Fruit fly (Drosophila melanogaster): Measurements from ENCODE around the gene CG43169.

CG43169 gene

DNA sequence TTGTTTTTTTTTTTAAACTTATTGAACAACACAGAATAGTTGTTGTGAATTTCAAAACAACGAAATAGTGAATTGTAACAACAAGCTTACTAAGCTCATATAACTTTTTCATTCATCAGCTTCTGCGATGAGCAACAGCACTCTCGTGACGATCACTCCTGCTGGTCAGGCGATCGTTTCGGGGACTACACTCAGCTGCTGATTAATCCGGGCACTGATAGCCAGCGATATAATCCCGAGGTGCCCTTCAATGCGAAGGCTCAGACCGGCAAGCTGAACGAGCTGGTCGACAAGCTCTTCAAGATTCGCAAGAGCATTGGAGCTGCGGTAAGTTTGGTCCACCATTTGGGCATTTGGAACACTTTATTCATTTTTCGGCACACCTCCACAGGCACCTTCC, at the start of gene CG43169:
CG43169 (minus strand) TSS at position 101 of the 400 bp plus-strand sequence.
- no peak for TF ChIP-seq CG8478 (optimal IDR thresholded peaks at IDR 0.05)
- TF ChIP-seq EcR (GFP tag; optimal IDR thresholded peaks at IDR 0.05): no peak
- no peak for TF ChIP-seq Dll (optimal IDR thresholded peaks at IDR 0.05)
- no peak for TF ChIP-seq pan (optimal IDR thresholded peaks at IDR 0.05)
- TF ChIP-seq psq (optimal IDR thresholded peaks at IDR 0.05): no peak
- no peak for TF ChIP-seq usp (GFP tag; optimal IDR thresholded peaks at IDR 0.05)

DNA sequence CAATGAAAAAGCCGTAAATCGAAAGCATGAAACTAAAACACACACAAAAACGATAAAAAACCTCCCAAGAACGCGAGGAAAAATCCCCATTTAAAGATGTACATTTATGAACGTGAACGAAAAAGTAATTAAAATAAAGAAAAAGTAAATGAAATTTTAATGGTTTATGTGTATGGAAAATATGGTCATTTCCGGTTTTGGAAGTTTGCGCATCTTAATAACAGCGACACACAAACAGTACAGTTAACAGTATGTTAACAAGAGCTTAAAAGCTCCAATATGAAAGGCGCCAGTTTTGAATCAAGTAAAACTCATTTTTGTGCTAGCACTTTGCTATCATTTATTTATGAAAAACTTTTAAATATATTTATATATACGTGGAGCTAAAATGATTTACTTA, 43.5 kb upstream of the CG43169 start:
- TF ChIP-seq Dll (optimal IDR thresholded peaks at IDR 0.05) (no peak), pan (optimal IDR thresholded peaks at IDR 0.05) (no peak), usp (GFP tag; optimal IDR thresholded peaks at IDR 0.05) (no peak), CG8478 (optimal IDR thresholded peaks at IDR 0.05) (no peak), EcR (GFP tag; optimal IDR thresholded peaks at IDR 0.05) (no peak), psq (optimal IDR thresholded peaks at IDR 0.05) (no peak)

- TF ChIP-seq usp (GFP tag; optimal IDR thresholded peaks at IDR 0.05) (no peak), psq (optimal IDR thresholded peaks at IDR 0.05) (no peak), CG8478 (optimal IDR thresholded peaks at IDR 0.05) (no peak), pan (optimal IDR thresholded peaks at IDR 0.05) (no peak), Dll (optimal IDR thresholded peaks at IDR 0.05) (no peak), EcR (GFP tag; optimal IDR thresholded peaks at IDR 0.05) (no peak)
Measured at dm6 chr3L:8929527-8929926, 41.1 kb upstream of the CG43169 start.

- TF ChIP-seq Dll (optimal IDR thresholded peaks at IDR 0.05) (no peak), psq (optimal IDR thresholded peaks at IDR 0.05) (no peak), EcR (GFP tag; optimal IDR thresholded peaks at IDR 0.05) (no peak)
Measured at dm6 chr3L:8925679-8926078, 37.2 kb upstream of the CG43169 start.

DNA sequence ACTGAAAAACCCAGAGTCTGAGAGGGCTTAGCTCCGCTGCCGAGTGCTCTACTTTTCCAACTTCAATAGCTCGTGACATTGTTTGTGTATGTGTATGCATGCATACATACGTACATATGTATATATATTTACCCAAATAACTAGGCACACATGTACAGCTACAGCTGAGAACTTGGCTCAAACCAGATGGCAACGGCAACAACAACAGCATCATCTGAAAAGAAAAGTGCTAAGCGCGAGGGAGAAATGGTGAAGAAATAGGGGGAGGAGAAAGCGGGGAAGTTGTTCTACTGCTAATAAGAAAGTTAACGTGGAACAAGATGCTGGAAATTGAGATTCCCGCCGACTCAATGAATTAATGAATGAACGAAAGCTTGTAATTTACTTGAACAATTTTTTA, 36.6 kb upstream of the CG43169 start:
- TF ChIP-seq CG8478 (optimal IDR thresholded peaks at IDR 0.05): no peak
- TF ChIP-seq pan (optimal IDR thresholded peaks at IDR 0.05): no peak
- TF ChIP-seq EcR (GFP tag; optimal IDR thresholded peaks at IDR 0.05): no peak
- no peak for TF ChIP-seq usp (GFP tag; optimal IDR thresholded peaks at IDR 0.05)
- TF ChIP-seq Dll (optimal IDR thresholded peaks at IDR 0.05): no peak
- TF ChIP-seq psq (optimal IDR thresholded peaks at IDR 0.05): no peak

- no peak for TF ChIP-seq CG8478 (optimal IDR thresholded peaks at IDR 0.05)
- TF ChIP-seq Dll (optimal IDR thresholded peaks at IDR 0.05): no peak
- no peak for TF ChIP-seq EcR (GFP tag; optimal IDR thresholded peaks at IDR 0.05)
- no peak for TF ChIP-seq psq (optimal IDR thresholded peaks at IDR 0.05)
- no peak for TF ChIP-seq usp (GFP tag; optimal IDR thresholded peaks at IDR 0.05)
- TF ChIP-seq pan (optimal IDR thresholded peaks at IDR 0.05): no peak
Measured at dm6 chr3L:8924417-8924913, 36.0 kb upstream of the CG43169 start.

- TF ChIP-seq EcR (GFP tag; optimal IDR thresholded peaks at IDR 0.05): no peak
- no peak for TF ChIP-seq pan (optimal IDR thresholded peaks at IDR 0.05)
- no peak for TF ChIP-seq usp (GFP tag; optimal IDR thresholded peaks at IDR 0.05)
- no peak for TF ChIP-seq psq (optimal IDR thresholded peaks at IDR 0.05)
- TF ChIP-seq CG8478 (optimal IDR thresholded peaks at IDR 0.05): no peak
- TF ChIP-seq Dll (optimal IDR thresholded peaks at IDR 0.05): no peak
Measured at dm6 chr3L:8920710-8921109, 32.3 kb upstream of the CG43169 start.

DNA sequence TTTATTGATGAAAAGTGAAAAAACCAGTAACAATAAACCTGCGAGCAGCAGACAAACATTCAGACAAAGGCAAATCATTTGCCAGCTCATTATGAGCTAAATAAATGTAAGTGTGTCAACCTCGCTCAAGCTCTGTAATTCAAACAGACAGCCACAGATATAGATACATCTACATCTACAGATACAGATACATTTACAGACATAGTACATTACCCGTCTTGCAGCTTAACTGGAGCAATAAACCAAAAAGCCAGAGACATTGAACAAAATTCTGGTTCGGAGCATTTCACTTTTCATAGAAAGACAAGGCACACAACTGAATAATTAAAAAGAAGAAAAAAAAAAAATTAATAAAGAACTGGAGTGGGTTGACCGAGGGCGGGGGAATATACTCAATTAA, 31.2 kb upstream of the CG43169 start:
- TF ChIP-seq Dll (optimal IDR thresholded peaks at IDR 0.05): no peak
- no peak for TF ChIP-seq pan (optimal IDR thresholded peaks at IDR 0.05)
- TF ChIP-seq usp (GFP tag; optimal IDR thresholded peaks at IDR 0.05): no peak
- TF ChIP-seq EcR (GFP tag; optimal IDR thresholded peaks at IDR 0.05): no peak
- no peak for TF ChIP-seq psq (optimal IDR thresholded peaks at IDR 0.05)
- TF ChIP-seq CG8478 (optimal IDR thresholded peaks at IDR 0.05): no peak

- TF ChIP-seq Dll (optimal IDR thresholded peaks at IDR 0.05) (no peak), EcR (GFP tag; optimal IDR thresholded peaks at IDR 0.05) (no peak), usp (GFP tag; optimal IDR thresholded peaks at IDR 0.05) (no peak), psq (optimal IDR thresholded peaks at IDR 0.05) (no peak), pan (optimal IDR thresholded peaks at IDR 0.05) (no peak), CG8478 (optimal IDR thresholded peaks at IDR 0.05) (no peak)
Measured at dm6 chr3L:8913537-8914108, 25.2 kb upstream of the CG43169 start.

DNA sequence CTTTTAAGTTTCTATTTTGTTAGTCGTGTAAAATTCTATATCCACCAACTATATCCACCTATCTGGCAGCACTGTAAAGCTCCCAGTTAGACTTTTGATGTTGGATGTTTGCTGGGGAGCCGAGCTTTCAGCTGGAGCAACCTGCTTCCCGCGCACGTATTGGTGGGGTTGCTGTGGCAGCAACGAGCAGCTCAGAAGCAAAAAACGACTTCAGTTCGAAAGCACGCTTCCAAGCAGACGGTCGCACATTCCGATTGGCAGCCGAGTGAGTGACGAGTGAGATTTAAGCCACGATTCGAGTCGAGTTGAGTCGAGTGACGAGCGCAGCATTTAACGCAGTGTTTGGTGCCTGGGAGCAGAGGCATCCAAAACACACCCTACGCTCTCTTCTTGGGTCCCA, 23.9 kb upstream of the CG43169 start, which contains the start of the genes Tsp66E and mfr:
Tsp66E (plus strand) TSS at position 168 of the 400 bp plus-strand sequence.
mfr (minus strand) TSS at position 340 of the 400 bp plus-strand sequence.
- no peak for TF ChIP-seq CG8478 (optimal IDR thresholded peaks at IDR 0.05)
- TF ChIP-seq psq (optimal IDR thresholded peaks at IDR 0.05): no peak
- TF ChIP-seq Dll (optimal IDR thresholded peaks at IDR 0.05): no peak
- no peak for TF ChIP-seq pan (optimal IDR thresholded peaks at IDR 0.05)
- TF ChIP-seq usp (GFP tag; optimal IDR thresholded peaks at IDR 0.05): no peak
- TF ChIP-seq EcR (GFP tag; optimal IDR thresholded peaks at IDR 0.05): no peak

dm6 chr3L:8905100-8905499, 16.7 kb upstream of the CG43169 start, which contains the start of gene TrpA1:
TSS of gene TrpA1 (minus strand) at chr3L:8905200.
- TF ChIP-seq EcR (GFP tag; optimal IDR thresholded peaks at IDR 0.05) (no peak), usp (GFP tag; optimal IDR thresholded peaks at IDR 0.05) (no peak), pan (optimal IDR thresholded peaks at IDR 0.05) (no peak), Dll (optimal IDR thresholded peaks at IDR 0.05) (no peak), psq (optimal IDR thresholded peaks at IDR 0.05) (no peak), CG8478 (optimal IDR thresholded peaks at IDR 0.05) (no peak)

- TF ChIP-seq CG8478 (optimal IDR thresholded peaks at IDR 0.05) (no peak), pan (optimal IDR thresholded peaks at IDR 0.05) (no peak), EcR (GFP tag; optimal IDR thresholded peaks at IDR 0.05) (no peak), psq (optimal IDR thresholded peaks at IDR 0.05) (no peak)
Measured at dm6 chr3L:8891167-8891618, 2.8 kb upstream of the CG43169 start, which contains the start of gene Mcm7. TSS of gene Mcm7 (plus strand) at chr3L:8891596.

Data from whole organism.